Worm (Caenorhabditis elegans) whole organism, L2 larva: Measurements from ENCODE around the gene F01F1.11.

Source experiments
- nhr-77 ChIP-seq: fragments of 150-350 bp; optimal IDR thresholded peaks from 2 replicates; lab custom pipeline; 2014; ENCODE audit warnings: missing biosample characterization, missing genetic modification characterization
- zag-1 ChIP-seq: fragments of 150-350 bp; optimal IDR thresholded peaks from 2 replicates; lab custom pipeline; 2014; ENCODE audit warnings: missing biosample characterization, missing genetic modification characterization

ce11 chrIII:5872288-5872687, 611 bp upstream of the F01F1.11 start:
- TF ChIP-seq zag-1 (tag; lab: Kevin White, UChicago) (no peak), nhr-77 (no peak)
